Worm (Caenorhabditis elegans) whole organism, L3 larva: ENCODE data around the gene kgb-1.

Experiments
- fkh-2 ChIP-seq: fragments of 150-350 bp; optimal IDR thresholded peaks from 2 replicates; lab custom pipeline; 2014; ENCODE audit warnings: missing biosample characterization, missing genetic modification reagents, missing genetic modification characterization

The kgb-1 gene

ce11 chrIV:364983-365382, 44.9 kb downstream of the kgb-1 start:
- TF ChIP-seq fkh-2: no peak
